Fruit fly (Drosophila melanogaster): ENCODE results near the gene CG33159.

The CG33159 gene

dm6 chr3L:3179474-3179873 is 24.8 kb downstream of the CG33159 start (continued):
- TF ChIP-seq CG13775 (GFP tag; optimal IDR thresholded peaks at IDR 0.05) (peak; percentile 78), gt (GFP tag; IDR thresholded peaks at IDR 0.05) (0 out of 2 replicates have a peak, but pooled peaks have one; percentile 38), CG8944 (GFP tag; optimal IDR thresholded peaks at IDR 0.05) (peak; percentile 22), Ssrp (tag; optimal IDR thresholded peaks at IDR 0.05) (peak; percentile 75), CG34224 (GFP tag; IDR thresholded peaks at IDR 0.05; ENCODE audit: partially characterized antibody) (no peak), Opbp (GFP tag; IDR thresholded peaks at IDR 0.05; ENCODE audit: partially characterized antibody) (no peak), Spps (tag; optimal IDR thresholded peaks at IDR 0.05) (peak; percentile 86), ash1 (GFP tag; optimal IDR thresholded peaks at IDR 0.05) (no peak), yki (optimal IDR thresholded peaks at IDR 0.05) (no peak), nom (GFP tag; optimal IDR thresholded peaks at IDR 0.05) (peak; percentile 86), Drgx (GFP tag; IDR thresholded peaks at IDR 0.05) (peak; percentile 90), Blimp-1 (GFP tag; optimal IDR thresholded peaks at IDR 0.05) (peak; percentile 88), Ada2b (GFP tag; IDR thresholded peaks at IDR 0.05) (peak; percentile 94), CG9797 (GFP tag; optimal IDR thresholded peaks at IDR 0.05) (no peak), CG13894 (tag; optimal IDR thresholded peaks at IDR 0.05) (peak; percentile 61), CG12769 (tag; optimal IDR thresholded peaks at IDR 0.05) (peak; percentile 90), CG15601 (tag; optimal IDR thresholded peaks at IDR 0.05) (no peak), CG34376 (GFP tag; optimal IDR thresholded peaks at IDR 0.05) (peak; percentile 59), CG32767 (GFP tag; IDR thresholded peaks at IDR 0.05) (peak; percentile 63), CG7556 (GFP tag; optimal IDR thresholded peaks at IDR 0.05) (peak; percentile 88), gro (GFP tag; optimal IDR thresholded peaks at IDR 0.05) (peak; percentile 94), chif (GFP tag; optimal IDR thresholded peaks at IDR 0.05) (peak; percentile 69 to 87), nerfin-2 (GFP tag; IDR thresholded peaks at IDR 0.05; ENCODE audit: partially characterized antibody) (no peak), pros (GFP tag; optimal IDR thresholded peaks at IDR 0.05) (no peak), B-H1 (GFP tag; IDR thresholded peaks at IDR 0.05) (peak; percentile 90), inv (GFP tag; IDR thresholded peaks at IDR 0.05; ENCODE audit: partially characterized antibody) (no peak), Atf6 (GFP tag; IDR thresholded peaks at IDR 0.05) (peak; percentile 90), Lhr (GFP tag; optimal IDR thresholded peaks at IDR 0.05) (peak; percentile 34), CG3995 (GFP tag; optimal IDR thresholded peaks at IDR 0.05) (peak; percentile 52), twi (tag; optimal IDR thresholded peaks at IDR 0.05) (no peak), odd (GFP tag; optimal IDR thresholded peaks at IDR 0.05) (no peak), ftz-f1 (GFP tag; optimal IDR thresholded peaks at IDR 0.05) (peak; percentile 93), ab (GFP tag; optimal IDR thresholded peaks at IDR 0.05) (peak; percentile 46), hbn (GFP tag; IDR thresholded peaks at IDR 0.05; ENCODE audit: partially characterized antibody) (no peak), CG6175 (GFP tag; IDR thresholded peaks at IDR 0.05) (peak; percentile 78), Hand (GFP tag; optimal IDR thresholded peaks at IDR 0.05) (peak; percentile 64), CG8478 (optimal IDR thresholded peaks at IDR 0.05) (no peak), lmd (GFP tag; IDR thresholded peaks at IDR 0.05) (peak; percentile 90), CG31224 (GFP tag; IDR thresholded peaks at IDR 0.05) (peak; percentile 82), CG14860 (GFP tag; IDR thresholded peaks at IDR 0.05; ENCODE audit: partially characterized antibody) (no peak), corto (GFP tag; optimal IDR thresholded peaks at IDR 0.05) (peak; percentile 77), CG6654 (GFP tag; optimal IDR thresholded peaks at IDR 0.05) (peak; percentile 64), CG15011 (GFP tag; optimal IDR thresholded peaks at IDR 0.05) (peak; percentile 81), Dfd (GFP tag; optimal IDR thresholded peaks at IDR 0.05) (no peak), MTF-1 (GFP tag; optimal IDR thresholded peaks at IDR 0.05; ENCODE audit: borderline replicate concordance) (peak; percentile 75), mam (GFP tag; optimal IDR thresholded peaks at IDR 0.05) (peak; percentile 88), salm (tag; optimal IDR thresholded peaks at IDR 0.05) (no peak), CG8388 (GFP tag; optimal IDR thresholded peaks at IDR 0.05) (peak; percentile 84), Doc2 (GFP tag; IDR thresholded peaks at IDR 0.05) (peak; percentile 75), Max (GFP tag; optimal IDR thresholded peaks at IDR 0.05) (peak; percentile 85), Nf-YB (GFP tag; optimal IDR thresholded peaks at IDR 0.05) (peak; percentile 69)
